Fruit fly (Drosophila melanogaster): ENCODE measurements around the gene Dip-B.

Gene Dip-B

DNA sequence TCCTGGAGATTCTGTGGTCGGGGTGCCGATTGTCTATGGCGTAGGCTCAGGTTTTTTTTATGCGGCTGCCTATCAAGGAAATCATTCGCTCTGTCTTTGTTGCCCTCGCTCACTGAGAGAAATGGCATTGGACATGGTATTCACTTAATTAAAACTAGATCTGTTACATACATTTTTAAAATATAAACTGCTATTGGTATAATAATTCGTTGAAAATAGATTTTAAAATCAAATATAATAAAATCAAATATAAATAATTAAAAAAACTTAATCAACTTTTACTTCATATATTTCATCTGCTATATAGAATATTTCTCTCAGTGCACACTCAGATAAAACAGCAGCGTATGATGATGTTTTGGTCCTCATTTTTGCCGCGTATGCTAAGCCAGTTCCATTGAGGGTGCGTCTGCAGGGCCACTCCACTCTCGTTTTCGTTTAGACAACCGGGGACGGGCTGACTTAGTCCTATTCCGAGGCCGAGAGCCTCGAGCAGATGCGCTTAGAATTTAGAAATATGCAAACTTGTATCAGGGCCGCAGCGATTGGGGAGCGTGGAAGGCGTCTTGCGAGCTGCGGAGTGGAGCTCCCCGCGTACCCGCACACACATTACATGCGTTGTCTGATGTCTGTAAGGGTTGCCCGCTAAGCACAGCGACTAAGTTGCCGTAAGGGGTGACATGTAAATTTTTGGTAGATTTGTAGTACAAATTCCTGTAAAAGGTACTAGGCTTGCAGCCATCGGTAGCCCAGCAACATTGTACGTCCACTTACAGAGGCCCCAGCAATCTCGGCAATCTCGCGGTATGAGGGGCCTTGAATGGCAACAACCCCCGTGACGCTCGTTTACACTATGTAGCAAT lies 17.7 kb downstream of the Dip-B start (continued):
- TF ChIP-seq CG3847 (GFP tag; IDR thresholded peaks at IDR 0.05) (no peak), CoRest (tag; optimal IDR thresholded peaks at IDR 0.05) (peak; percentile 58), Doc3 (GFP tag; IDR thresholded peaks at IDR 0.05; ENCODE audit: partially characterized antibody) (no peak), pho (GFP tag; optimal IDR thresholded peaks at IDR 0.05) (no peak), caup (GFP tag; optimal IDR thresholded peaks at IDR 0.05; ENCODE audit: severe bottlenecking) (peak; percentile 18), CG33557 (GFP tag; optimal IDR thresholded peaks at IDR 0.05) (peak; percentile 12), slbo (GFP tag; IDR thresholded peaks at IDR 0.05) (peak; percentile 29; the same call in 1 of the 2 replicates), her (GFP tag; optimal IDR thresholded peaks at IDR 0.05) (no peak), CG18011 (GFP tag; optimal IDR thresholded peaks at IDR 0.05) (no peak), gt (GFP tag; IDR thresholded peaks at IDR 0.05) (no peak), pb (GFP tag; optimal IDR thresholded peaks at IDR 0.05) (no peak), chinmo (GFP tag; IDR thresholded peaks at IDR 0.05; ENCODE audit: partially characterized antibody) (0 out of 4 replicates have a peak, but pooled peaks have one; percentile 34), CG18764 (GFP tag; optimal IDR thresholded peaks at IDR 0.05) (no peak), CG8944 (GFP tag; optimal IDR thresholded peaks at IDR 0.05) (no peak), CG11504 (tag; optimal IDR thresholded peaks at IDR 0.05) (peak; percentile 64), D19B (GFP tag; optimal IDR thresholded peaks at IDR 0.05) (no peak), Hmr (GFP tag; optimal IDR thresholded peaks at IDR 0.05) (peak; percentile 27), Dip3 (GFP tag; optimal IDR thresholded peaks at IDR 0.05) (no peak), Oli (tag; optimal IDR thresholded peaks at IDR 0.05) (peak; percentile 41), fru (optimal IDR thresholded peaks at IDR 0.05) (no peak), abd-A (tag; optimal IDR thresholded peaks at IDR 0.05) (peak; percentile 96), CG6813 (GFP tag; optimal IDR thresholded peaks at IDR 0.05) (peak; percentile 55), trh (GFP tag; optimal IDR thresholded peaks at IDR 0.05) (no peak), Adf1 (GFP tag; IDR thresholded peaks at IDR 0.05) (no peak), Dip2 (GFP tag; IDR thresholded peaks at IDR 0.05) (no peak), NfI (GFP tag; optimal IDR thresholded peaks at IDR 0.05) (no peak), CG18262 (tag; optimal IDR thresholded peaks at IDR 0.05) (peak; percentile 72), Stat92E (GFP tag; optimal IDR thresholded peaks at IDR 0.05) (no peak), sug (tag; optimal IDR thresholded peaks at IDR 0.05) (no peak), dmrt99B (tag; optimal IDR thresholded peaks at IDR 0.05) (peak; percentile 49), HLH3B (GFP tag; IDR thresholded peaks at IDR 0.05) (0 out of 2 replicates have a peak, but pooled peaks have one; percentile 24), dysf (GFP tag; IDR thresholded peaks at IDR 0.05) (0 out of 3 replicates have a peak, but pooled peaks have one; percentile 17), chm (GFP tag; IDR thresholded peaks at IDR 0.05) (no peak), btn (GFP tag; optimal IDR thresholded peaks at IDR 0.05) (no peak), CG1602 (GFP tag; optimal IDR thresholded peaks at IDR 0.05) (peak; percentile 9), MESR4 (GFP tag; optimal IDR thresholded peaks at IDR 0.05) (no peak), vvl (GFP tag; IDR thresholded peaks at IDR 0.05) (peak; percentile 23; the same call in 1 of the 2 replicates), pita (GFP tag; optimal IDR thresholded peaks at IDR 0.05) (no peak), knrl (GFP tag; IDR thresholded peaks at IDR 0.05; ENCODE audit: partially characterized antibody) (no peak), CG3281 (GFP tag; optimal IDR thresholded peaks at IDR 0.05) (peak; percentile 4), tgo (GFP tag; IDR thresholded peaks at IDR 0.05) (no peak; the same call in 2 of the 3 replicates), sd (tag; optimal IDR thresholded peaks at IDR 0.05) (no peak), CG15696 (tag; optimal IDR thresholded peaks at IDR 0.05) (peak; percentile 80), Sry-δ (GFP tag; optimal IDR thresholded peaks at IDR 0.05) (no peak), CG34224 (GFP tag; IDR thresholded peaks at IDR 0.05; ENCODE audit: partially characterized antibody) (no peak), unpg (GFP tag; optimal IDR thresholded peaks at IDR 0.05) (peak; percentile 60), Trl (optimal IDR thresholded peaks at IDR 0.05) (no peak), Trl (GFP tag; optimal IDR thresholded peaks at IDR 0.05) (no peak)

Data from whole organism, embryonic.